Worm (Caenorhabditis elegans): ENCODE results near the gene R08E5.4.

- TF ChIP-seq ets-7 (tag; optimal IDR thresholded peaks at IDR 0.05) (no peak), ama-1 (optimal IDR thresholded peaks at IDR 0.05) (no peak), hmg-4 (GFP tag; optimal IDR thresholded peaks at IDR 0.05) (no peak), hnd-1 (tag; optimal IDR thresholded peaks at IDR 0.05) (no peak), flt-1 (GFP tag; IDR thresholded peaks at IDR 0.05) (no peak)
Observed at ce11 chrV:3805499-3805898, 37.1 kb downstream of the R08E5.4 start, which contains the start of gene R08F11.4.

Data from whole organism, early embryonic.